Fruit fly (Drosophila melanogaster) whole organism, embryonic: ENCODE data around the gene CG10663.

Source experiments
- Abd-B ChIP-seq: fragments of 200-800 bp; sonication (Bioruptor generic); optimal IDR thresholded peaks from 2 replicates; lab custom pipeline; 2018; ENCODE audit warnings: missing biosample characterization, mild to moderate bottlenecking, missing genetic modification characterization, moderate library complexity
- Atf6 ChIP-seq: fragments of 200-800 bp; sonication (Bioruptor generic); IDR thresholded peaks from 2 replicates; pipeline ENCODE4 v1.3.6; 2022; ENCODE audit warnings: missing biosample characterization, missing genetic modification characterization
- B-H2 ChIP-seq: fragments of 200-800 bp; sonication (Bioruptor generic); optimal IDR thresholded peaks from 2 replicates; lab custom pipeline; 2018; ENCODE audit warnings: missing biosample characterization, mild to moderate bottlenecking, missing genetic modification characterization
- CG1024 ChIP-seq: fragments of 200-800 bp; sonication (Bioruptor generic); IDR thresholded peaks from 2 replicates; pipeline ENCODE4 v1.3.6; 2022; ENCODE audit warnings: missing biosample characterization, missing genetic modification characterization
- CG10274 ChIP-seq: fragments of 200-800 bp; sonication (Bioruptor generic); optimal IDR thresholded peaks from 3 replicates; lab custom pipeline; 2017; ENCODE audit warnings: missing biosample characterization, mild to moderate bottlenecking, missing genetic modification characterization
- CG10431 ChIP-seq: fragments of 200-800 bp; sonication (Bioruptor generic); optimal IDR thresholded peaks from 3 replicates; lab custom pipeline; 2018; ENCODE audit warnings: missing biosample characterization, mild to moderate bottlenecking, missing genetic modification characterization
- CG11695 ChIP-seq: fragments of 200-800 bp; sonication (Bioruptor generic); IDR thresholded peaks from 3 replicates; pipeline ENCODE4 v1.3.6; 2022; ENCODE audit warnings: missing biosample characterization, missing genetic modification characterization
- CG13424 ChIP-seq: fragments of 200-800 bp; sonication (Bioruptor generic); optimal IDR thresholded peaks from 2 replicates; lab custom pipeline; 2019; ENCODE audit warnings: missing biosample characterization, mild to moderate bottlenecking, missing genetic modification characterization, moderate library complexity
- CG14860 ChIP-seq: fragments of 200-800 bp; sonication (Bioruptor generic); IDR thresholded peaks from 3 replicates; pipeline ENCODE4 v1.3.6; 2022; ENCODE audit warnings: missing biosample characterization, missing genetic modification characterization; ENCODE audit not compliant: partially characterized antibody
- CG1529 ChIP-seq: fragments of 200-800 bp; sonication (Bioruptor generic); optimal IDR thresholded peaks from 3 replicates; lab custom pipeline; 2018; ENCODE audit warnings: missing biosample characterization, missing genetic modification characterization
- CG17186 ChIP-seq: fragments of 200-800 bp; sonication (Bioruptor generic); optimal IDR thresholded peaks from 3 replicates; lab custom pipeline; 2017; ENCODE audit warnings: missing biosample characterization, missing genetic modification reagents, missing genetic modification characterization
- CG17829 ChIP-seq: fragments of 200-800 bp; optimal IDR thresholded peaks from 2 replicates; lab custom pipeline; 2019; ENCODE audit warnings: missing biosample characterization, mild to moderate bottlenecking, missing genetic modification characterization, moderate library complexity
- CG18262 ChIP-seq: fragments of 200-800 bp; optimal IDR thresholded peaks from 3 replicates; lab custom pipeline; 2019; ENCODE audit warnings: missing biosample characterization, mild to moderate bottlenecking, missing genetic modification characterization, moderate library complexity
- CG31224 ChIP-seq: fragments of 200-800 bp; sonication (Bioruptor generic); IDR thresholded peaks from 2 replicates; pipeline ENCODE4 v1.3.6; 2022; ENCODE audit warnings: missing biosample characterization, missing genetic modification characterization
- CG32772 ChIP-seq: fragments of 200-800 bp; sonication (Bioruptor generic); IDR thresholded peaks from 2 replicates; pipeline ENCODE4 v1.3.6; 2022; ENCODE audit warnings: missing biosample characterization, missing genetic modification characterization
- CG3407 ChIP-seq: fragments of 200-800 bp; sonication (Bioruptor generic); optimal IDR thresholded peaks from 2 replicates; lab custom pipeline; 2018; ENCODE audit warnings: missing biosample characterization, mild to moderate bottlenecking, missing genetic modification characterization
- CG4282 ChIP-seq: fragments of 200-800 bp; sonication (Bioruptor generic); optimal IDR thresholded peaks from 2 replicates; lab custom pipeline; 2016; ENCODE audit warnings: missing biosample characterization, missing genetic modification characterization
- CG7372 ChIP-seq: fragments of 200-800 bp; sonication (Bioruptor generic); IDR thresholded peaks from 2 replicates; pipeline ENCODE4 v1.3.6; 2022; ENCODE audit warnings: missing biosample characterization, missing genetic modification characterization
- CG9817 ChIP-seq: fragments of 200-800 bp; sonication (Bioruptor generic); optimal IDR thresholded peaks from 2 replicates; lab custom pipeline; 2018; ENCODE audit warnings: missing biosample characterization, mild to moderate bottlenecking, missing genetic modification characterization, moderate library complexity
- D19B ChIP-seq: fragments of 200-800 bp; sonication (Bioruptor generic); optimal IDR thresholded peaks from 2 replicates; lab custom pipeline; 2017; ENCODE audit warnings: missing biosample characterization, mild to moderate bottlenecking, missing genetic modification characterization
- Gsc ChIP-seq: fragments of 200-800 bp; sonication (Bioruptor generic); IDR thresholded peaks from 2 replicates; pipeline ENCODE4 v1.3.6; 2022; ENCODE audit warnings: missing biosample characterization, missing genetic modification characterization
- Hey ChIP-seq: fragments of 200-800 bp; sonication (Bioruptor generic); optimal IDR thresholded peaks from 3 replicates; lab custom pipeline; 2018; ENCODE audit warnings: missing biosample characterization, mild to moderate bottlenecking, missing genetic modification characterization
- Hmr ChIP-seq: fragments of 200-800 bp; sonication (Bioruptor generic); optimal IDR thresholded peaks from 3 replicates; lab custom pipeline; 2017; ENCODE audit warnings: mild to moderate bottlenecking, missing biosample characterization, missing genetic modification reagents, missing genetic modification characterization
- Neu2 ChIP-seq: fragments of 200-800 bp; sonication (Bioruptor generic); optimal IDR thresholded peaks from 3 replicates; lab custom pipeline; 2016; ENCODE audit warnings: missing biosample characterization, missing genetic modification characterization, borderline replicate concordance
- NfI ChIP-seq: fragments of 200-800 bp; sonication (Bioruptor generic); optimal IDR thresholded peaks from 3 replicates; lab custom pipeline; 2018; ENCODE audit warnings: missing biosample characterization, mild to moderate bottlenecking, missing genetic modification characterization, moderate library complexity
- Stat92E ChIP-seq, 3 experiments: fragments of >200 bp in 2 of 3; fragments of 200-800 bp in 1 of 3; sonication (Bioruptor generic) in 1 of 3; optimal IDR thresholded peaks; 2 replicates each; lab custom pipeline; 2017 to 2019; ENCODE audit warnings: missing biosample characterization in 3 of 3, missing genetic modification characterization in 3 of 3, mild to moderate bottlenecking in 1 of 3, moderate library complexity in 1 of 3
- ab ChIP-seq: fragments of 200-800 bp; sonication (Bioruptor generic); optimal IDR thresholded peaks from 2 replicates; lab custom pipeline; 2016; ENCODE audit warnings: missing biosample characterization, missing genetic modification characterization
- bcd ChIP-seq: fragments of 200-800 bp; sonication (Bioruptor generic); optimal IDR thresholded peaks from 2 replicates; lab custom pipeline; 2017; ENCODE audit warnings: missing biosample characterization, mild to moderate bottlenecking, missing genetic modification characterization
- chm ChIP-seq: fragments of 200-800 bp; sonication (Bioruptor generic); IDR thresholded peaks from 2 replicates; pipeline ENCODE4 v1.3.6; 2022; ENCODE audit warnings: missing biosample characterization, missing genetic modification characterization
- crp ChIP-seq, 2 experiments: fragments of 200-800 bp; sonication (Bioruptor generic); optimal IDR thresholded peaks; 2 replicates in 1 of 2; 3 replicates in 1 of 2; lab custom pipeline; 2017; ENCODE audit warnings: missing biosample characterization in 2 of 2, missing genetic modification characterization in 2 of 2, mild to moderate bottlenecking in 1 of 2, moderate library complexity in 1 of 2
- dmrt11E ChIP-seq: fragments of 200-800 bp; sonication (Bioruptor generic); optimal IDR thresholded peaks from 3 replicates; lab custom pipeline; 2018; ENCODE audit warnings: missing biosample characterization, mild to moderate bottlenecking, missing genetic modification characterization, moderate library complexity
- gcm2 ChIP-seq: fragments of 200-800 bp; sonication (Bioruptor generic); optimal IDR thresholded peaks from 2 replicates; lab custom pipeline; 2016; ENCODE audit warnings: missing biosample characterization, missing genetic modification characterization
- gem ChIP-seq: fragments of 200-800 bp; sonication (Bioruptor generic); optimal IDR thresholded peaks from 2 replicates; lab custom pipeline; 2019; ENCODE audit warnings: missing biosample characterization, mild to moderate bottlenecking, missing genetic modification characterization, moderate library complexity
- gro ChIP-seq: fragments of 200-800 bp; sonication (Bioruptor generic); optimal IDR thresholded peaks from 2 replicates; lab custom pipeline; 2016; ENCODE audit warnings: missing biosample characterization, missing genetic modification characterization
- gsb ChIP-seq: fragments of 200-800 bp; sonication (Bioruptor generic); IDR thresholded peaks from 2 replicates; pipeline ENCODE4 v1.3.6; 2022; ENCODE audit warnings: missing biosample characterization, missing genetic modification characterization
- hkb ChIP-seq, 2 experiments: fragments of 200-800 bp in 1 of 2; fragments of >200 bp in 1 of 2; sonication (Bioruptor generic) in 1 of 2; IDR thresholded peaks in 1 of 2; optimal IDR thresholded peaks in 1 of 2; 2 replicates each; pipeline versions ENCODE4 v1.3.6 to Lab custom; 2017 to 2022; ENCODE audit warnings: missing biosample characterization in 1 of 2, missing genetic modification characterization in 1 of 2
- jing ChIP-seq: fragments of 200-800 bp; sonication (Bioruptor generic); optimal IDR thresholded peaks from 2 replicates; lab custom pipeline; 2018; ENCODE audit warnings: missing biosample characterization, mild to moderate bottlenecking, missing genetic modification characterization
- lmd ChIP-seq: fragments of 200-800 bp; sonication (Bioruptor generic); IDR thresholded peaks from 2 replicates; pipeline ENCODE4 v1.3.6; 2022; ENCODE audit warnings: missing biosample characterization, missing genetic modification characterization
- mam ChIP-seq: fragments of 200-800 bp; sonication (Bioruptor generic); optimal IDR thresholded peaks from 3 replicates; lab custom pipeline; 2016; ENCODE audit warnings: missing biosample characterization, missing genetic modification characterization
- nau ChIP-seq: fragments of 200-800 bp; sonication (Bioruptor generic); optimal IDR thresholded peaks from 3 replicates; lab custom pipeline; 2017; ENCODE audit warnings: missing biosample characterization, mild to moderate bottlenecking, missing genetic modification characterization, missing genetic modification reagents
- nom ChIP-seq: fragments of 200-800 bp; sonication (Bioruptor generic); optimal IDR thresholded peaks from 2 replicates; lab custom pipeline; 2017; ENCODE audit warnings: missing biosample characterization, missing genetic modification characterization, mild to moderate bottlenecking, moderate library complexity, missing genetic modification reagents
- odd ChIP-seq: fragments of 200-800 bp; sonication (Bioruptor generic); optimal IDR thresholded peaks from 2 replicates; lab custom pipeline; 2017; ENCODE audit warnings: missing biosample characterization, mild to moderate bottlenecking, missing genetic modification characterization
- pita ChIP-seq: fragments of 200-800 bp; sonication (Bioruptor generic); optimal IDR thresholded peaks from 2 replicates; lab custom pipeline; 2017; ENCODE audit warnings: missing biosample characterization, mild to moderate bottlenecking, missing genetic modification characterization
- ro ChIP-seq: fragments of 200-800 bp; sonication (Bioruptor generic); IDR thresholded peaks from 2 replicates; pipeline ENCODE4 v1.3.6; 2022; ENCODE audit warnings: missing biosample characterization, missing genetic modification characterization
- scrt ChIP-seq: fragments of 200-800 bp; sonication (Bioruptor generic); optimal IDR thresholded peaks from 2 replicates; lab custom pipeline; 2018; ENCODE audit warnings: missing biosample characterization, mild to moderate bottlenecking, missing genetic modification characterization, moderate library complexity
- stc ChIP-seq: fragments of 200-800 bp; sonication (Bioruptor generic); IDR thresholded peaks from 2 replicates; pipeline ENCODE4 v1.3.6; 2022; ENCODE audit warnings: missing biosample characterization, missing genetic modification characterization
- tin ChIP-seq: fragments of 200-800 bp; sonication (Bioruptor generic); optimal IDR thresholded peaks from 3 replicates; lab custom pipeline; 2016; ENCODE audit warnings: missing biosample characterization, missing genetic modification characterization
- usp ChIP-seq: fragments of >200 bp; optimal IDR thresholded peaks from 2 replicates; lab custom pipeline; 2017; ENCODE audit warnings: missing biosample characterization, missing genetic modification characterization
- wek ChIP-seq: fragments of 200-800 bp; sonication (Bioruptor generic); optimal IDR thresholded peaks from 3 replicates; lab custom pipeline; 2018; ENCODE audit warnings: missing biosample characterization, mild to moderate bottlenecking, missing genetic modification characterization, moderate library complexity

The CG10663 gene

dm6 chr3L:12490418-12491035 lies 5.7 kb upstream of the CG10663 start, which contains the start of gene CG10660 (continued):
- TF ChIP-seq dmrt11E (tag; lab: Kevin White, UChicago) (peak; percentile 77), hkb (optimal IDR thresholded peaks at IDR 0.05; lab: Kevin White, UChicago) (no peak), hkb (GFP tag; IDR thresholded peaks at IDR 0.05; lab: Robert Waterston, UW) (peak; percentile 95), gro (GFP tag; lab: Kevin White, UChicago) (no peak), nau (GFP tag; lab: Kevin White, UChicago) (peak; percentile 87), CG17829 (tag; lab: Kevin White, UChicago) (peak; percentile 76), CG4282 (no peak), CG11695 (GFP tag; lab: Robert Waterston, UW) (peak; percentile 87), CG13424 (peak; percentile 86), B-H2 (GFP tag; lab: Kevin White, UChicago) (no peak), jing (peak; percentile 81), odd (GFP tag; lab: Kevin White, UChicago) (peak; percentile 89), mam (GFP tag; lab: Kevin White, UChicago) (peak; percentile 72), CG18262 (tag; lab: Kevin White, UChicago) (peak; percentile 88), chm (peak; percentile 91), CG1529 (GFP tag; lab: Kevin White, UChicago) (peak; percentile 83), Hey (peak; percentile 20), nom (GFP tag; lab: Kevin White, UChicago) (peak; percentile 41), wek (GFP tag; lab: Kevin White, UChicago) (peak; percentile 71), usp (GFP tag; lab: Kevin White, UChicago) (no peak), NfI (GFP tag; lab: Kevin White, UChicago) (peak; percentile 81), CG17186 (GFP tag; lab: Kevin White, UChicago) (peak; percentile 49), Hmr (GFP tag; lab: Kevin White, UChicago) (peak; percentile 89), CG10274 (GFP tag; lab: Kevin White, UChicago) (peak; percentile 12), gem (tag; lab: Kevin White, UChicago) (peak; percentile 94), Atf6 (GFP tag; lab: Robert Waterston, UW) (peak; percentile 86), CG32772 (GFP tag; lab: Robert Waterston, UW) (peak; percentile 77), ro (GFP tag; lab: Robert Waterston, UW) (no peak), Stat92E (GFP tag; optimal IDR thresholded peaks at IDR 0.05; lab: Kevin White, UChicago) (peak in 1 of 3 experiments; percentile 52), CG1024 (GFP tag; lab: Robert Waterston, UW) (peak; percentile 86), lmd (GFP tag; lab: Robert Waterston, UW) (peak; percentile 83), CG7372 (peak; percentile 64), Gsc (no peak; the same call in 1 of the 2 replicates), CG14860 (GFP tag; lab: Robert Waterston, UW) (no peak), gcm2 (GFP tag; lab: Kevin White, UChicago) (peak; percentile 69), CG3407 (GFP tag; lab: Kevin White, UChicago) (peak; percentile 82), bcd (GFP tag; lab: Kevin White, UChicago) (peak; percentile 89), stc (peak; percentile 90), gsb (GFP tag; lab: Robert Waterston, UW) (peak; percentile 65), pita (GFP tag; lab: Kevin White, UChicago) (no peak), CG10431 (GFP tag; lab: Kevin White, UChicago) (peak; percentile 73), Abd-B (GFP tag; lab: Kevin White, UChicago) (peak; percentile 66), tin (GFP tag; lab: Kevin White, UChicago) (peak; percentile 84), D19B (GFP tag; lab: Kevin White, UChicago) (peak; percentile 61), Neu2 (GFP tag; lab: Kevin White, UChicago) (no peak), CG9817 (tag; lab: Kevin White, UChicago) (peak; percentile 74), ab (GFP tag; lab: Kevin White, UChicago) (peak; percentile 58), scrt (GFP tag; lab: Kevin White, UChicago) (peak; percentile 69), CG31224 (GFP tag; lab: Robert Waterston, UW) (peak; percentile 57), crp (GFP tag; optimal IDR thresholded peaks at IDR 0.05; lab: Kevin White, UChicago) (peak in 1 of 2 experiments; percentile 15)
